Fruit fly (Drosophila melanogaster) whole organism, embryonic: ENCODE data around the gene CG32432.
A peak's percentile ranks its signal among the peaks of the same experiment; 100 is the strongest.

ENCODE experiments used
- ATbp ChIP-seq: fragments of 200-800 bp; sonication (Bioruptor generic); optimal IDR thresholded peaks from 2 replicates; lab custom pipeline; 2017; ENCODE audit warnings: missing biosample characterization, mild to moderate bottlenecking, missing genetic modification characterization, missing genetic modification reagents
- Atf-2 ChIP-seq: fragments of 200-800 bp; sonication (Bioruptor generic); optimal IDR thresholded peaks from 2 replicates; lab custom pipeline; 2016; ENCODE audit warnings: missing biosample characterization, missing genetic modification characterization
- Atf3 ChIP-seq: fragments of 200-800 bp; sonication (Bioruptor generic); optimal IDR thresholded peaks from 3 replicates; lab custom pipeline; 2016; ENCODE audit warnings: missing biosample characterization, missing genetic modification characterization
- CG10147 ChIP-seq: fragments of 200-800 bp; sonication (Bioruptor generic); optimal IDR thresholded peaks from 2 replicates; lab custom pipeline; 2019; ENCODE audit warnings: missing biosample characterization, mild to moderate bottlenecking, missing genetic modification characterization, moderate library complexity
- CG11085 ChIP-seq: fragments of 200-800 bp; sonication (Bioruptor generic); IDR thresholded peaks from 2 replicates; pipeline ENCODE4 v1.3.6; 2022; ENCODE audit warnings: missing biosample characterization, missing genetic modification characterization
- CG12391 ChIP-seq: fragments of 200-800 bp; sonication (Bioruptor generic); optimal IDR thresholded peaks from 3 replicates; lab custom pipeline; 2018; ENCODE audit warnings: missing biosample characterization, mild to moderate bottlenecking, missing genetic modification characterization, moderate library complexity
- CG12744 ChIP-seq: fragments of 200-800 bp; sonication (Bioruptor generic); optimal IDR thresholded peaks from 2 replicates; lab custom pipeline; 2016; ENCODE audit warnings: missing biosample characterization, missing genetic modification characterization
- CG14050 ChIP-seq: fragments of 200-800 bp; sonication (Bioruptor generic); IDR thresholded peaks from 3 replicates; pipeline ENCODE4 v1.3.6; 2022; ENCODE audit warnings: missing biosample characterization, missing genetic modification characterization
- CG1602 ChIP-seq: fragments of 200-800 bp; sonication (Bioruptor generic); optimal IDR thresholded peaks from 3 replicates; lab custom pipeline; 2016; ENCODE audit warnings: missing biosample characterization, missing genetic modification characterization
- CG17359 ChIP-seq: fragments of 200-800 bp; sonication (Bioruptor generic); optimal IDR thresholded peaks from 3 replicates; lab custom pipeline; 2018; ENCODE audit warnings: missing biosample characterization, mild to moderate bottlenecking, missing genetic modification characterization, moderate library complexity
- CG17385 ChIP-seq: fragments of 200-800 bp; sonication (Bioruptor generic); optimal IDR thresholded peaks from 3 replicates; lab custom pipeline; 2018; ENCODE audit warnings: missing biosample characterization, mild to moderate bottlenecking, missing genetic modification characterization
- CG2129 ChIP-seq: fragments of 200-800 bp; sonication (Bioruptor generic); IDR thresholded peaks from 2 replicates; pipeline ENCODE4 v1.3.6; 2022; ENCODE audit warnings: missing biosample characterization, missing genetic modification characterization; ENCODE audit not compliant: partially characterized antibody
- CG31224 ChIP-seq: fragments of 200-800 bp; sonication (Bioruptor generic); IDR thresholded peaks from 2 replicates; pipeline ENCODE4 v1.3.6; 2022; ENCODE audit warnings: missing biosample characterization, missing genetic modification characterization
- CG33557 ChIP-seq: fragments of 200-800 bp; sonication (Bioruptor generic); optimal IDR thresholded peaks from 2 replicates; lab custom pipeline; 2019; ENCODE audit warnings: missing biosample characterization, mild to moderate bottlenecking, missing genetic modification characterization, moderate library complexity
- CG34376 ChIP-seq: fragments of 200-800 bp; sonication (Bioruptor generic); optimal IDR thresholded peaks from 2 replicates; lab custom pipeline; 2018; ENCODE audit warnings: missing biosample characterization, mild to moderate bottlenecking, missing genetic modification characterization
- CG3726 ChIP-seq: fragments of 200-800 bp; sonication (Bioruptor generic); IDR thresholded peaks from 3 replicates; pipeline ENCODE4, ENCODE4 v1.3.6; 2022; ENCODE audit warnings: missing biosample characterization, missing genetic modification characterization
- CG3838 ChIP-seq: fragments of 200-800 bp; sonication (Bioruptor generic); optimal IDR thresholded peaks from 3 replicates; lab custom pipeline; 2016; ENCODE audit warnings: missing biosample characterization, missing genetic modification characterization
- CG4404 ChIP-seq: fragments of 200-800 bp; sonication (Bioruptor generic); IDR thresholded peaks from 2 replicates; pipeline ENCODE4 v1.3.6; 2022; ENCODE audit warnings: missing biosample characterization, missing genetic modification characterization
- CG4707 ChIP-seq: fragments of 200-800 bp; sonication (Bioruptor generic); optimal IDR thresholded peaks from 2 replicates; lab custom pipeline; 2018; ENCODE audit warnings: missing biosample characterization, mild to moderate bottlenecking, missing genetic modification characterization, moderate library complexity
- CG4854 ChIP-seq: fragments of 200-800 bp; sonication (Bioruptor generic); optimal IDR thresholded peaks from 2 replicates; lab custom pipeline; 2016; ENCODE audit warnings: missing biosample characterization, missing genetic modification characterization, inconsistent platforms
- CG5180 ChIP-seq: fragments of 200-800 bp; sonication (Bioruptor generic); optimal IDR thresholded peaks from 3 replicates; lab custom pipeline; 2017; ENCODE audit warnings: missing biosample characterization, missing genetic modification characterization, mild to moderate bottlenecking, moderate library complexity, missing genetic modification reagents
- CG6254 ChIP-seq: fragments of 200-800 bp; sonication (Bioruptor generic); optimal IDR thresholded peaks from 3 replicates; lab custom pipeline; 2017; ENCODE audit warnings: mild to moderate bottlenecking, missing biosample characterization, missing genetic modification reagents, missing genetic modification characterization
- CG6791 ChIP-seq: fragments of 200-800 bp; sonication (Bioruptor generic); IDR thresholded peaks from 3 replicates; pipeline ENCODE4 v1.3.6; 2022; ENCODE audit warnings: missing biosample characterization, missing genetic modification characterization; ENCODE audit not compliant: partially characterized antibody
- CG8290 ChIP-seq, 3 experiments: fragments of 200-800 bp; sonication (Bioruptor generic); optimal IDR thresholded peaks; 2 replicates each; lab custom pipeline; 2016 to 2019; ENCODE audit warnings: missing biosample characterization in 3 of 3, missing genetic modification characterization in 3 of 3, mild to moderate bottlenecking in 2 of 3, moderate library complexity in 1 of 3
- CG8765 ChIP-seq: fragments of 200-800 bp; sonication (Bioruptor generic); IDR thresholded peaks from 2 replicates; pipeline ENCODE4 v1.3.6; 2022; ENCODE audit warnings: missing biosample characterization, missing genetic modification characterization
- CG8924 ChIP-seq: fragments of 200-800 bp; optimal IDR thresholded peaks from 3 replicates; lab custom pipeline; 2019; ENCODE audit warnings: missing biosample characterization, mild to moderate bottlenecking, missing genetic modification characterization, moderate library complexity
- Camta ChIP-seq: fragments of 200-800 bp; sonication (Bioruptor generic); optimal IDR thresholded peaks from 2 replicates; lab custom pipeline; 2016; ENCODE audit warnings: missing biosample characterization, missing genetic modification characterization
- Hr51 ChIP-seq, 2 experiments: fragments of 200-800 bp; sonication (Bioruptor generic); optimal IDR thresholded peaks; 2 replicates in 1 of 2; 3 replicates in 1 of 2; lab custom pipeline; 2016 to 2018; ENCODE audit warnings: missing biosample characterization in 2 of 2, missing genetic modification characterization in 2 of 2, mild to moderate bottlenecking in 1 of 2, moderate library complexity in 1 of 2
- NK7.1 ChIP-seq: fragments of 200-800 bp; sonication (Bioruptor generic); optimal IDR thresholded peaks from 3 replicates; lab custom pipeline; 2016; ENCODE audit warnings: missing biosample characterization, missing genetic modification characterization
- Rfx ChIP-seq: fragments of 200-800 bp; sonication (Bioruptor generic); IDR thresholded peaks from 2 replicates; pipeline ENCODE4 v1.3.6; 2022; ENCODE audit warnings: missing biosample characterization, missing genetic modification characterization
- Sox100B ChIP-seq: fragments of 200-800 bp; sonication (Bioruptor generic); optimal IDR thresholded peaks from 3 replicates; lab custom pipeline; 2018; ENCODE audit warnings: missing biosample characterization, mild to moderate bottlenecking, missing genetic modification characterization
- Usf ChIP-seq: fragments of 200-800 bp; sonication (Bioruptor generic); optimal IDR thresholded peaks from 2 replicates; lab custom pipeline; 2017; ENCODE audit warnings: missing genotype, missing biosample characterization, missing genetic modification characterization
- br ChIP-seq: fragments of >200 bp; optimal IDR thresholded peaks from 2 replicates; lab custom pipeline; 2017
- chinmo ChIP-seq: fragments of 200-800 bp; sonication (Bioruptor generic); IDR thresholded peaks from 4 replicates; pipeline ENCODE4 v1.3.6; 2022; ENCODE audit warnings: missing biosample characterization, missing genetic modification characterization; ENCODE audit not compliant: partially characterized antibody
- dati ChIP-seq: fragments of 200-800 bp; sonication (Bioruptor generic); IDR thresholded peaks from 2 replicates; pipeline ENCODE4 v1.3.6; 2022; ENCODE audit warnings: missing biosample characterization, missing genetic modification characterization
- dimm ChIP-seq: fragments of 200-800 bp; sonication (Bioruptor generic); IDR thresholded peaks from 2 replicates; pipeline ENCODE4 v1.3.6; 2022; ENCODE audit warnings: missing biosample characterization, missing genetic modification characterization
- disco-r ChIP-seq: fragments of 200-800 bp; sonication (Bioruptor generic); optimal IDR thresholded peaks from 2 replicates; lab custom pipeline; 2016; ENCODE audit warnings: missing biosample characterization, missing genetic modification characterization
- dpn ChIP-seq, 2 experiments: fragments of 200-800 bp; sonication (Bioruptor generic); optimal IDR thresholded peaks; 3 replicates each; lab custom pipeline; 2016; ENCODE audit warnings: missing biosample characterization in 2 of 2, missing genetic modification characterization in 2 of 2
- emc ChIP-seq: fragments of 200-800 bp; sonication (Bioruptor generic); optimal IDR thresholded peaks from 2 replicates; lab custom pipeline; 2016; ENCODE audit warnings: missing biosample characterization, missing genetic modification characterization
- gce ChIP-seq: fragments of 200-800 bp; sonication (Bioruptor generic); IDR thresholded peaks from 3 replicates; pipeline ENCODE4 v1.3.6; 2022; ENCODE audit warnings: missing biosample characterization, missing genetic modification characterization
- ham ChIP-seq: fragments of 200-800 bp; sonication (Bioruptor generic); IDR thresholded peaks from 2 replicates; pipeline ENCODE4 v1.3.6; 2022; ENCODE audit warnings: missing biosample characterization, missing genetic modification characterization
- ind ChIP-seq: fragments of 200-800 bp; sonication (Bioruptor generic); optimal IDR thresholded peaks from 3 replicates; lab custom pipeline; 2016; ENCODE audit warnings: missing biosample characterization, missing genetic modification characterization
- kay ChIP-seq: fragments of 200-800 bp; sonication (Bioruptor generic); optimal IDR thresholded peaks from 2 replicates; lab custom pipeline; 2016; ENCODE audit warnings: missing biosample characterization, missing genetic modification characterization
- repo ChIP-seq: fragments of 200-800 bp; sonication (Bioruptor generic); optimal IDR thresholded peaks from 2 replicates; lab custom pipeline; 2016; ENCODE audit warnings: missing biosample characterization, missing genetic modification characterization
- sc ChIP-seq, 3 experiments: fragments of >200 bp in 2 of 3; fragments of 200-800 bp in 1 of 3; sonication (Bioruptor generic) in 1 of 3; optimal IDR thresholded peaks; 2 replicates in 2 of 3; 3 replicates in 1 of 3; lab custom pipeline; 2017; ENCODE audit warnings: mild to moderate bottlenecking in 1 of 3, missing biosample characterization in 1 of 3, missing genetic modification characterization in 1 of 3, missing genetic modification reagents in 1 of 3
- schlank ChIP-seq: fragments of 200-800 bp; sonication (Bioruptor generic); optimal IDR thresholded peaks from 2 replicates; lab custom pipeline; 2018; ENCODE audit warnings: missing biosample characterization, mild to moderate bottlenecking, missing genetic modification characterization
- tio ChIP-seq: fragments of 200-800 bp; sonication (Bioruptor generic); optimal IDR thresholded peaks from 2 replicates; lab custom pipeline; 2017; ENCODE audit warnings: missing biosample characterization, missing genetic modification characterization, inconsistent platforms
- wek ChIP-seq: fragments of 200-800 bp; sonication (Bioruptor generic); optimal IDR thresholded peaks from 3 replicates; lab custom pipeline; 2018; ENCODE audit warnings: missing biosample characterization, mild to moderate bottlenecking, missing genetic modification characterization, moderate library complexity
- zen ChIP-seq: fragments of 200-800 bp; sonication (Bioruptor generic); optimal IDR thresholded peaks from 3 replicates; lab custom pipeline; 2018; ENCODE audit warnings: missing biosample characterization, mild to moderate bottlenecking, missing genetic modification characterization, moderate library complexity

The CG32432 gene

DNA sequence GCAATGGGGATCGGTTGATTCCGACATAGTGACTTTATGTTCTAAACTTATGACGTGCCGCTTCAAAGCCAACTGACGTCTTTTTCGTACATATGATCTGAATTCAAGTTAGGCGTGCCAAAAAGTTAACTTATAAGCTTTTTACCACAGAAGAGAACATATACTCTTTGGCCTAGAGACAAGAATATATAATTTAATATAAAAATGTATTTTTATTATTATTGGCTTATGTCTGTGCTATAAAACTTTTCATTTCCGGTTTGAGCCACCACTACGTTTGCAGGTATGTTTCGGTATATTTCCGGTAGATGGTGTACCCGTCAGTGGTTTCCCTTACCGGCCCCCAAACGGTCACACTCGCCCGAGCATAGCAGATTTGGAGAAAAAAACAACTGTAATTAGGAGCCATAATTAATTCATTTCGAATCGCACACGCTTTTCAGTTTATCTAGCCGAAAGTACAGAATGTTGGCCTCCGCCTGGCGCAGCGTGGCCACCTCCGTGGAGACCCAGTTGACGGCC lies 86.6 kb downstream of the CG32432 start, which contains the start of the genes CG3698 and tzn (continued):
- TF ChIP-seq CG33557 (GFP tag; lab: Kevin White, UChicago) (peak; percentile 88), kay (GFP tag; lab: Kevin White, UChicago) (peak; percentile 56), Camta (GFP tag; lab: Kevin White, UChicago) (peak; percentile 87), dati (GFP tag; lab: Robert Waterston, UW) (peak; percentile 93), Atf3 (GFP tag; lab: Kevin White, UChicago) (peak; percentile 45), schlank (tag; lab: Kevin White, UChicago) (peak; percentile 92), br (lab: Kevin White, UChicago) (no peak), dimm (GFP tag; lab: Robert Waterston, UW) (peak; percentile 83), CG34376 (GFP tag; lab: Kevin White, UChicago) (peak; percentile 93), tio (GFP tag; lab: Kevin White, UChicago) (peak; percentile 87), CG1602 (GFP tag; lab: Kevin White, UChicago) (peak; percentile 82), Atf-2 (GFP tag; lab: Kevin White, UChicago) (peak; percentile 78), CG17385 (peak; percentile 89), CG17359 (tag; lab: Kevin White, UChicago) (peak; percentile 93), CG31224 (GFP tag; lab: Robert Waterston, UW) (peak; percentile 89), repo (GFP tag; lab: Kevin White, UChicago) (peak; percentile 84), CG14050 (GFP tag; lab: Robert Waterston, UW) (peak; percentile 91), Sox100B (no peak), CG12391 (tag; lab: Kevin White, UChicago) (peak; percentile 93), Rfx (GFP tag; lab: Robert Waterston, UW) (peak; percentile 97), CG6254 (GFP tag; lab: Kevin White, UChicago) (no peak), CG4404 (GFP tag; lab: Robert Waterston, UW) (peak; percentile 71), emc (GFP tag; lab: Kevin White, UChicago) (peak; percentile 82), CG12744 (GFP tag; lab: Kevin White, UChicago) (peak; percentile 70), NK7.1 (GFP tag; lab: Kevin White, UChicago) (peak; percentile 72), gce (GFP tag; lab: Robert Waterston, UW) (peak; percentile 93), CG2129 (GFP tag; lab: Robert Waterston, UW) (no peak), ind (peak; percentile 86), CG6791 (no peak), wek (peak; percentile 87), Usf (GFP tag; lab: Kevin White, UChicago) (peak; percentile 93), ATbp (peak; percentile 94), CG3726 (GFP tag; lab: Robert Waterston, UW) (peak; percentile 89), CG5180 (GFP tag; lab: Kevin White, UChicago) (no peak), ham (GFP tag; lab: Robert Waterston, UW) (peak; percentile 86), CG4707 (GFP tag; lab: Kevin White, UChicago) (peak; percentile 88), zen (tag; lab: Kevin White, UChicago) (peak; percentile 94), CG3838 (GFP tag; lab: Kevin White, UChicago) (peak; percentile 82), dpn (GFP tag; optimal IDR thresholded peaks at IDR 0.05; lab: Kevin White, UChicago) (peak; percentile 78 to 93), CG8924 (tag; lab: Kevin White, UChicago) (peak; percentile 78), sc (optimal IDR thresholded peaks at IDR 0.05; lab: Kevin White, UChicago) (no peak), sc (GFP tag; optimal IDR thresholded peaks at IDR 0.05; lab: Kevin White, UChicago) (peak; percentile 95), CG8765 (GFP tag; lab: Robert Waterston, UW) (peak; percentile 82), CG8290 (GFP tag; optimal IDR thresholded peaks at IDR 0.05; lab: Kevin White, UChicago) (peak; percentile 95), CG8290 (tag; optimal IDR thresholded peaks at IDR 0.05; lab: Kevin White, UChicago) (peak in 1 of 2 experiments; percentile 91), Hr51 (GFP tag; optimal IDR thresholded peaks at IDR 0.05; lab: Kevin White, UChicago) (peak in 1 of 2 experiments; percentile 86), CG4854 (GFP tag; lab: Kevin White, UChicago) (peak; percentile 89), CG10147 (GFP tag; lab: Kevin White, UChicago) (peak; percentile 90), CG11085 (GFP tag; lab: Robert Waterston, UW) (peak; percentile 96), disco-r (peak; percentile 80), chinmo (no peak)
